Worm (Caenorhabditis elegans) whole organism, L4 larva: ENCODE results near the gene F40G12.10.
"Not testable (repeated sequence)": the region's sequence is repeated elsewhere in the genome, so short reads cannot be mapped to it uniquely, and the experiment has no call there.

Experiments used
- ZK546.5 ChIP-seq, 2 experiments: sonication (generic microtip); optimal IDR thresholded peaks; 2 replicates each; lab custom pipeline; 2017; ENCODE audit warnings: missing biosample characterization in 2 of 2, missing genetic modification characterization in 2 of 2
- lin-39 ChIP-seq: fragments of 150-350 bp; optimal IDR thresholded peaks from 2 replicates; lab custom pipeline; 2014; ENCODE audit warnings: missing biosample characterization, missing genetic modification reagents, missing genetic modification characterization
- nhr-76 ChIP-seq: fragments of 150-350 bp; optimal IDR thresholded peaks from 2 replicates; lab custom pipeline; 2014; ENCODE audit warnings: missing biosample characterization, missing genetic modification characterization
- zag-1 ChIP-seq: fragments of 150-350 bp; optimal IDR thresholded peaks from 2 replicates; lab custom pipeline; 2014; ENCODE audit warnings: missing biosample characterization, missing genetic modification characterization

DNA sequence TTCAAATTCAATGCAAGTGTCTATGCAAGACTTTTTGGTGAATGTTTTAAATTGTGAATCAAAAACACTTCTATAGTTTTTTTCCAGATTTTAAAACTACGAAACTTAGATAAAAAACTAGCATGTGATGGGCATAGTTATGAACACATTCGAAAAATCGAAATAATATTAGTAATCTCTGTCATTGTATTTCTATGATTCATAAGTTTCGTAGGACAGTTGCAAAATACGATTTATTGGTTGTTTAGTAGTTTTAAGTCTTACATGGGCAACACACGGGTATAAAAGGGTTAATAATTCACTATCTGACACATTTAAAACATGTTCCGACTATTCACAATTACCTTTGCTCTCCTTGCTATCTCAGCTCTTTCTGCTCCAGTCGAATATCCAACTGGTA lies 24.8 kb downstream of the F40G12.10 start, which contains the start of gene spig-5:
- not testable (repeated sequence) for TF ChIP-seq zag-1; lin-39 (tag; lab: Kevin White, UChicago); nhr-76; ZK546.5 (tag; optimal IDR thresholded peaks at IDR 0.05; lab: Kevin White, UChicago)
